Fruit fly (Drosophila melanogaster) whole organism, wandering third instar larva: ENCODE data around the gene uncNacbeta.

ENCODE experiments used
- Abd-B ChIP-seq: fragments of >200 bp; optimal IDR thresholded peaks from 2 replicates; lab custom pipeline; 2017; ENCODE audit warnings: missing biosample characterization, missing genetic modification characterization
- CG9705 ChIP-seq: fragments of 200-800 bp; sonication (Bioruptor generic); optimal IDR thresholded peaks from 2 replicates; lab custom pipeline; 2018; ENCODE audit warnings: missing biosample characterization, mild to moderate bottlenecking, missing genetic modification characterization
- CrebA ChIP-seq: fragments of 200-800 bp; sonication (Bioruptor generic); optimal IDR thresholded peaks from 2 replicates; lab custom pipeline; 2016; ENCODE audit warnings: missing biosample characterization, mild to moderate bottlenecking, missing genetic modification characterization, borderline replicate concordance
- Dfd ChIP-seq: fragments of >200 bp; optimal IDR thresholded peaks from 2 replicates; lab custom pipeline; 2017; ENCODE audit warnings: missing biosample characterization, missing genetic modification characterization
- Dif ChIP-seq: fragments of 200-275, 200-300 bp; sonication (Bioruptor generic); optimal IDR thresholded peaks from 2 replicates; lab custom pipeline; 2018; ENCODE audit warnings: missing biosample characterization, missing genetic modification characterization; ENCODE audit not compliant: partially characterized antibody
- GATAd ChIP-seq: sonication (Bioruptor generic); optimal IDR thresholded peaks from 2 replicates; lab custom pipeline; 2016; ENCODE audit warnings: missing biosample characterization, missing genetic modification characterization
- HLH106 ChIP-seq: fragments of 200-800 bp; optimal IDR thresholded peaks from 3 replicates; lab custom pipeline; 2019; ENCODE audit warnings: missing biosample characterization, mild to moderate bottlenecking, missing genetic modification characterization, moderate library complexity
- Hr83 ChIP-seq: fragments of 200-300 bp; sonication (Bioruptor generic); optimal IDR thresholded peaks from 2 replicates; lab custom pipeline; 2016; ENCODE audit warnings: missing biosample characterization, mild to moderate bottlenecking, missing genetic modification characterization, moderate library complexity; ENCODE audit not compliant: poor library complexity, severe bottlenecking
- Jra ChIP-seq: sonication (Bioruptor generic); optimal IDR thresholded peaks from 2 replicates; lab custom pipeline; 2016; ENCODE audit warnings: missing biosample characterization, missing genetic modification characterization
- Mio ChIP-seq: sonication (Bioruptor generic); optimal IDR thresholded peaks from 2 replicates; lab custom pipeline; 2016; ENCODE audit warnings: missing biosample characterization, missing genetic modification characterization
- Myc ChIP-seq: fragments of >200 bp; optimal IDR thresholded peaks from 2 replicates; lab custom pipeline; 2017
- OdsH ChIP-seq: fragments of 200-800 bp; sonication (Bioruptor generic); optimal IDR thresholded peaks from 2 replicates; lab custom pipeline; 2016; ENCODE audit warnings: missing biosample characterization, mild to moderate bottlenecking, missing genetic modification characterization
- Sp1 ChIP-seq: fragments of 200-800 bp; sonication (Bioruptor generic); optimal IDR thresholded peaks from 3 replicates; lab custom pipeline; 2019; ENCODE audit warnings: missing biosample characterization, mild to moderate bottlenecking, missing genetic modification characterization, moderate library complexity
- Vsx2 ChIP-seq: fragments of 200-300, 225-300 bp; sonication (Bioruptor generic); optimal IDR thresholded peaks from 2 replicates; lab custom pipeline; 2018; ENCODE audit warnings: missing biosample characterization, missing genetic modification characterization; ENCODE audit not compliant: partially characterized antibody
- br ChIP-seq: fragments of 200-800 bp; sonication (Bioruptor generic); optimal IDR thresholded peaks from 2 replicates; lab custom pipeline; 2016; ENCODE audit warnings: missing biosample characterization, missing genetic modification characterization
- brk ChIP-seq: fragments of 200-800 bp; sonication (Bioruptor generic); optimal IDR thresholded peaks from 2 replicates; lab custom pipeline; 2016; ENCODE audit warnings: missing biosample characterization, mild to moderate bottlenecking, missing genetic modification characterization
- dl ChIP-seq, 2 experiments: fragments of 175-275, 200-275 bp in 1 of 2; fragments of 200-275 bp in 1 of 2; sonication (Bioruptor generic); optimal IDR thresholded peaks; lab custom pipeline; 2018; ENCODE audit warnings: mild to moderate bottlenecking in 2 of 2, missing biosample characterization in 2 of 2, missing genetic modification characterization in 2 of 2, moderate library complexity in 2 of 2; ENCODE audit not compliant: partially characterized antibody in 2 of 2, insufficient read depth in 1 of 2
- dsf ChIP-seq: sonication (Bioruptor generic); optimal IDR thresholded peaks from 2 replicates; lab custom pipeline; 2016; ENCODE audit warnings: missing biosample characterization, missing genetic modification characterization, borderline replicate concordance
- ey ChIP-seq: fragments of 200-800 bp; sonication (Bioruptor generic); optimal IDR thresholded peaks from 2 replicates; lab custom pipeline; 2016; ENCODE audit warnings: missing biosample characterization, missing genetic modification characterization
- foxo ChIP-seq, 2 experiments: fragments of 200-800 bp; sonication (Bioruptor generic); optimal IDR thresholded peaks; 2 replicates in 1 of 2; 3 replicates in 1 of 2; lab custom pipeline; 2016 to 2017; ENCODE audit warnings: missing biosample characterization in 2 of 2, missing genetic modification characterization in 2 of 2
- h ChIP-seq: fragments of 200-800 bp; sonication (Bioruptor generic); optimal IDR thresholded peaks from 3 replicates; lab custom pipeline; 2016; ENCODE audit warnings: missing biosample characterization, mild to moderate bottlenecking, missing genetic modification characterization
- jim ChIP-seq: fragments of 175-275, 200-325 bp; sonication (Bioruptor generic); optimal IDR thresholded peaks from 2 replicates; lab custom pipeline; 2016; ENCODE audit warnings: missing biosample characterization, mild to moderate bottlenecking, missing genetic modification characterization
- lola ChIP-seq: fragments of >200 bp; optimal IDR thresholded peaks from 2 replicates; lab custom pipeline; 2017; ENCODE audit warnings: missing biosample characterization, missing genetic modification characterization
- psq ChIP-seq: fragments of 200-800 bp; sonication (Bioruptor generic); optimal IDR thresholded peaks from 3 replicates; lab custom pipeline; 2017; ENCODE audit warnings: missing biosample characterization, mild to moderate bottlenecking, missing genetic modification characterization, moderate library complexity
- rgr ChIP-seq: fragments of 200-800 bp; sonication (Bioruptor generic); optimal IDR thresholded peaks from 3 replicates; lab custom pipeline; 2016; ENCODE audit warnings: missing biosample characterization, mild to moderate bottlenecking, missing genetic modification characterization
- sage ChIP-seq: fragments of 200-800 bp; sonication (Bioruptor generic); optimal IDR thresholded peaks from 2 replicates; lab custom pipeline; 2016; ENCODE audit warnings: missing biosample characterization, mild to moderate bottlenecking, missing genetic modification characterization
- sv ChIP-seq: fragments of 200-800 bp; sonication (Bioruptor generic); optimal IDR thresholded peaks from 3 replicates; lab custom pipeline; 2016; ENCODE audit warnings: missing biosample characterization, missing genetic modification characterization
- tai ChIP-seq: sonication (Bioruptor generic); optimal IDR thresholded peaks from 2 replicates; lab custom pipeline; 2016; ENCODE audit warnings: missing biosample characterization, missing genetic modification characterization
- usp ChIP-seq: fragments of >200 bp; optimal IDR thresholded peaks from 2 replicates; lab custom pipeline; 2017; ENCODE audit warnings: missing biosample characterization, missing genetic modification characterization
- woc ChIP-seq: sonication (Bioruptor generic); optimal IDR thresholded peaks from 2 replicates; lab custom pipeline; 2016; ENCODE audit warnings: missing biosample characterization, mild to moderate bottlenecking, missing genetic modification characterization

Gene uncNacbeta

dm6 chr2L:574226-574625 lies 10.6 kb upstream of the uncNacbeta start, which contains the start of the genes Ipk2 and cold (continued):
- TF ChIP-seq Vsx2 (GFP tag; lab: Kevin White, UChicago) (no peak), dl (GFP tag; optimal IDR thresholded peaks at IDR 0.05; lab: Kevin White, UChicago; ENCODE audit: insufficient read depth in 1 of 2, partially characterized antibody in 2 of 2) (no peak), usp (GFP tag; lab: Kevin White, UChicago) (no peak), woc (peak; percentile 94), Dif (no peak), h (GFP tag; lab: Kevin White, UChicago) (peak; percentile 91), GATAd (GFP tag; lab: Kevin White, UChicago) (no peak), Mio (GFP tag; lab: Kevin White, UChicago) (peak; percentile 64), br (GFP tag; lab: Kevin White, UChicago) (peak; percentile 87), Dfd (GFP tag; lab: Kevin White, UChicago) (no peak), Sp1 (GFP tag; lab: Kevin White, UChicago) (peak; percentile 84)

dm6 chr2L:568030-568429 lies 4.4 kb upstream of the uncNacbeta start, which contains the start of the genes Nle and Sf3b1:
TSS of gene Nle (minus strand) at chr2L:568121.
TSS of gene Sf3b1 (plus strand) at chr2L:568340.
- TF ChIP-seq dsf (no peak), Mio (GFP tag; lab: Kevin White, UChicago) (no peak), Hr83 (GFP tag; lab: Kevin White, UChicago) (no peak), ey (GFP tag; lab: Kevin White, UChicago) (peak; percentile 1), dl (GFP tag; optimal IDR thresholded peaks at IDR 0.05; lab: Kevin White, UChicago; ENCODE audit: insufficient read depth in 1 of 2, partially characterized antibody in 2 of 2) (no peak), OdsH (GFP tag; lab: Kevin White, UChicago) (peak; percentile 35), Dfd (GFP tag; lab: Kevin White, UChicago) (no peak), GATAd (GFP tag; lab: Kevin White, UChicago) (peak; percentile 2), woc (no peak), CrebA (GFP tag; lab: Kevin White, UChicago) (no peak), CG9705 (GFP tag; lab: Kevin White, UChicago) (peak; percentile 54), sage (no peak), HLH106 (tag; lab: Kevin White, UChicago) (peak; percentile 58), Abd-B (GFP tag; lab: Kevin White, UChicago) (no peak), Jra (GFP tag; lab: Kevin White, UChicago) (no peak), tai (GFP tag; lab: Kevin White, UChicago) (no peak), lola (GFP tag; lab: Kevin White, UChicago) (no peak), jim (GFP tag; lab: Kevin White, UChicago) (no peak), Myc (lab: Kevin White, UChicago) (peak; percentile 52), rgr (GFP tag; lab: Kevin White, UChicago) (no peak), foxo (GFP tag; optimal IDR thresholded peaks at IDR 0.05; lab: Kevin White, UChicago) (no peak), Sp1 (GFP tag; lab: Kevin White, UChicago) (peak; percentile 53), sv (GFP tag; lab: Kevin White, UChicago) (peak; percentile 39), psq (GFP tag; lab: Kevin White, UChicago) (peak; percentile 34)

- TF ChIP-seq Dif (no peak), dsf (no peak), OdsH (GFP tag; lab: Kevin White, UChicago) (no peak), foxo (GFP tag; optimal IDR thresholded peaks at IDR 0.05; lab: Kevin White, UChicago) (no peak), Hr83 (GFP tag; lab: Kevin White, UChicago) (no peak), Myc (lab: Kevin White, UChicago) (no peak), brk (GFP tag; lab: Kevin White, UChicago) (no peak)
Observed at dm6 chr2L:563314-563713, 305 bp downstream of the uncNacbeta start.

- TF ChIP-seq Abd-B (GFP tag; lab: Kevin White, UChicago) (no peak), GATAd (GFP tag; lab: Kevin White, UChicago) (no peak), HLH106 (tag; lab: Kevin White, UChicago) (no peak), tai (GFP tag; lab: Kevin White, UChicago) (no peak), ey (GFP tag; lab: Kevin White, UChicago) (no peak), lola (GFP tag; lab: Kevin White, UChicago) (no peak)
- TF ChIP-seq, all 38 proteins: peak for 0
Observed at dm6 chr2L:559770-560567, 3.6 kb downstream of the uncNacbeta start, which contains the start of gene rempA. TSS of gene rempA (minus strand) at chr2L:560310.
